Worm (Caenorhabditis elegans) whole organism, young adult: ENCODE results near the gene frm-3.

Experiments
- Y95B8A.8 ChIP-seq: fragments of 200-800 bp; sonication (Bioruptor generic); IDR thresholded peaks from 2 replicates; pipeline ENCODE4 v1.3.6; 2022; ENCODE audit warnings: missing genetic modification reagents, missing genetic modification characterization, missing compliant biosample characterization
- dox-1 ChIP-seq: fragments of 200-800 bp; sonication (Bioruptor generic); IDR thresholded peaks from 2 replicates; pipeline ENCODE4 v1.3.6; 2022; ENCODE audit warnings: missing genetic modification reagents, missing genetic modification characterization, missing compliant biosample characterization
- mes-4 ChIP-seq: sonication (generic microtip); optimal IDR thresholded peaks from 2 replicates; lab custom pipeline; 2016; ENCODE audit warnings: missing genotype, missing genetic modification characterization, missing compliant biosample characterization
- pha-4 ChIP-seq: fragments of 150-350 bp; sonication (generic microtip); optimal IDR thresholded peaks from 2 replicates; lab custom pipeline; 2014; ENCODE audit warnings: missing biosample characterization, missing genetic modification reagents, missing genetic modification characterization

- TF ChIP-seq mes-4 (tag; lab: Kevin White, UChicago) (no peak), pha-4 (no peak), dox-1 (GFP tag; lab: Robert Waterston, UW) (peak; percentile 89), Y95B8A.8 (no peak)
These were observed 25.6 kb upstream of the frm-3 start, which contains the start of gene selt-1.1 for ce11 chrX:11546445-11547275.
